Fruit fly (Drosophila melanogaster): Measurements from ENCODE around the gene CG42371.

CG42371 gene

dm6 chr2L:2189100-2189499, 27.9 kb downstream of the CG42371 start (continued):
- TF ChIP-seq NC2α (GFP tag; optimal IDR thresholded peaks at IDR 0.05) = no peak
- TF ChIP-seq CG10565 (GFP tag; optimal IDR thresholded peaks at IDR 0.05) = no peak
- peak; percentile 4 for TF ChIP-seq CG4617 (GFP tag; optimal IDR thresholded peaks at IDR 0.05; ENCODE audit: borderline replicate concordance)
- peak; percentile 55 for TF ChIP-seq repo (GFP tag; optimal IDR thresholded peaks at IDR 0.05)
- TF ChIP-seq Nf-YC (tag; optimal IDR thresholded peaks at IDR 0.05) = no peak
- peak; percentile 35; the same call in 1 of the 3 replicates for TF ChIP-seq B-H1 (GFP tag; IDR thresholded peaks at IDR 0.05)
- TF ChIP-seq Bdp1 (GFP tag; optimal IDR thresholded peaks at IDR 0.05) = peak; percentile 49
- TF ChIP-seq CG12071 (GFP tag; optimal IDR thresholded peaks at IDR 0.05) = no peak
- no peak for TF ChIP-seq Lim3 (GFP tag; IDR thresholded peaks at IDR 0.05)
- no peak for TF ChIP-seq CG12769 (tag; optimal IDR thresholded peaks at IDR 0.05)
- no peak for TF ChIP-seq CG6765 (GFP tag; optimal IDR thresholded peaks at IDR 0.05)
- TF ChIP-seq CG42726 (GFP tag; IDR thresholded peaks at IDR 0.05; ENCODE audit: partially characterized antibody) = no peak
- TF ChIP-seq CG10274 (GFP tag; optimal IDR thresholded peaks at IDR 0.05) = no peak
- TF ChIP-seq CG18599 (GFP tag; optimal IDR thresholded peaks at IDR 0.05) = no peak
- TF ChIP-seq cas (GFP tag; IDR thresholded peaks at IDR 0.05) = no peak
- peak; percentile 85 for TF ChIP-seq CG14710 (tag; optimal IDR thresholded peaks at IDR 0.05)
- TF ChIP-seq Deaf1 (tag; optimal IDR thresholded peaks at IDR 0.05) = no peak
- no peak for TF ChIP-seq HLHmδ (GFP tag; optimal IDR thresholded peaks at IDR 0.05)

- TF ChIP-seq CG31224 (GFP tag; IDR thresholded peaks at IDR 0.05) (peak; percentile 94), sqz (GFP tag; optimal IDR thresholded peaks at IDR 0.05) (no peak), CG10959 (GFP tag; IDR thresholded peaks at IDR 0.05) (peak; percentile 8; the same call in 1 of the 2 replicates), Sin3A (optimal IDR thresholded peaks at IDR 0.05) (no peak), eve (GFP tag; optimal IDR thresholded peaks at IDR 0.05) (peak in 1 of 2 experiments; percentile 37), CG8478 (optimal IDR thresholded peaks at IDR 0.05) (no peak), CG16779 (GFP tag; IDR thresholded peaks at IDR 0.05) (peak; percentile 40; the same call in 1 of the 2 replicates), Hmr (GFP tag; optimal IDR thresholded peaks at IDR 0.05) (no peak), Sox102F (GFP tag; optimal IDR thresholded peaks at IDR 0.05) (no peak), Oaz (GFP tag; IDR thresholded peaks at IDR 0.05) (no peak), klu (GFP tag; IDR thresholded peaks at IDR 0.05) (no peak), Hey (tag; optimal IDR thresholded peaks at IDR 0.05) (peak; percentile 20), CG18599 (GFP tag; optimal IDR thresholded peaks at IDR 0.05) (peak; percentile 30), ssp (GFP tag; IDR thresholded peaks at IDR 0.05) (no peak), aop (GFP tag; IDR thresholded peaks at IDR 0.05) (0 out of 2 replicates have a peak, but pooled peaks have one; percentile 6)
Observed at dm6 chr2L:2187411-2187810, 29.6 kb downstream of the CG42371 start.

- TF ChIP-seq Scr (GFP tag; IDR thresholded peaks at IDR 0.05; ENCODE audit: partially characterized antibody) (no peak), CG16863 (GFP tag; optimal IDR thresholded peaks at IDR 0.05) (no peak), sens (GFP tag) (peak; percentile 36), Rx (GFP tag; IDR thresholded peaks at IDR 0.05) (no peak), Doc2 (GFP tag; IDR thresholded peaks at IDR 0.05) (no peak), shn (GFP tag; optimal IDR thresholded peaks at IDR 0.05) (no peak), CG32767 (GFP tag; IDR thresholded peaks at IDR 0.05) (no peak), schlank (tag; optimal IDR thresholded peaks at IDR 0.05) (no peak)
Observed at dm6 chr2L:2185373-2185772, 31.7 kb downstream of the CG42371 start.

Measured in whole organism, embryonic.